Worm (Caenorhabditis elegans) whole organism, L3 larva: ENCODE results near the gene aakg-3.
A peak's percentile ranks its signal among the peaks of the same experiment; 100 is the strongest.

Source experiments
- ceh-9 ChIP-seq: sonication (generic microtip); optimal IDR thresholded peaks from 2 replicates; lab custom pipeline; 2018; ENCODE audit warnings: missing biosample characterization, missing genetic modification characterization
- elt-3 ChIP-seq, 3 experiments: fragments of 150-350 bp in 1 of 3; sonication (generic microtip) in 2 of 3; optimal IDR thresholded peaks; 2 replicates in 2 of 3; 4 replicates in 1 of 3; lab custom pipeline; 2014 to 2017; ENCODE audit warnings: missing biosample characterization in 3 of 3, missing genetic modification characterization in 3 of 3
- fkh-10 ChIP-seq: sonication (generic microtip); optimal IDR thresholded peaks from 2 replicates; lab custom pipeline; 2017; ENCODE audit warnings: missing biosample characterization, missing genetic modification reagents, missing genetic modification characterization
- fos-1 ChIP-seq: fragments of 150-350 bp; optimal IDR thresholded peaks from 2 replicates; lab custom pipeline; 2014; ENCODE audit warnings: missing biosample characterization, missing genetic modification characterization
- nhr-23 ChIP-seq: fragments of 150-350 bp; optimal IDR thresholded peaks from 2 replicates; lab custom pipeline; 2014; ENCODE audit warnings: missing biosample characterization, missing genetic modification reagents, missing genetic modification characterization
- nhr-25 ChIP-seq: sonication (generic microtip); optimal IDR thresholded peaks from 2 replicates; lab custom pipeline; 2017; ENCODE audit warnings: missing biosample characterization, missing genetic modification characterization
- nhr-28 ChIP-seq: fragments of 150-350 bp; optimal IDR thresholded peaks from 2 replicates; lab custom pipeline; 2014; ENCODE audit warnings: missing biosample characterization, missing genetic modification characterization
- pha-4 ChIP-seq: fragments of 150-350 bp; optimal IDR thresholded peaks from 2 replicates; lab custom pipeline; 2014; ENCODE audit warnings: missing biosample characterization, missing genetic modification reagents, missing genetic modification characterization
- tbx-2 ChIP-seq: sonication (generic microtip); optimal IDR thresholded peaks from 2 replicates; lab custom pipeline; 2016; ENCODE audit warnings: mild to moderate bottlenecking, missing genetic modification characterization, missing compliant biosample characterization
- unc-62 ChIP-seq: fragments of 150-350 bp; sonication (generic microtip); optimal IDR thresholded peaks from 4 replicates; lab custom pipeline; 2014; ENCODE audit warnings: missing biosample characterization, missing genetic modification reagents, missing genetic modification characterization
- zag-1 ChIP-seq: fragments of 150-350 bp; optimal IDR thresholded peaks from 2 replicates; lab custom pipeline; 2014; ENCODE audit warnings: missing biosample characterization, missing genetic modification characterization

DNA sequence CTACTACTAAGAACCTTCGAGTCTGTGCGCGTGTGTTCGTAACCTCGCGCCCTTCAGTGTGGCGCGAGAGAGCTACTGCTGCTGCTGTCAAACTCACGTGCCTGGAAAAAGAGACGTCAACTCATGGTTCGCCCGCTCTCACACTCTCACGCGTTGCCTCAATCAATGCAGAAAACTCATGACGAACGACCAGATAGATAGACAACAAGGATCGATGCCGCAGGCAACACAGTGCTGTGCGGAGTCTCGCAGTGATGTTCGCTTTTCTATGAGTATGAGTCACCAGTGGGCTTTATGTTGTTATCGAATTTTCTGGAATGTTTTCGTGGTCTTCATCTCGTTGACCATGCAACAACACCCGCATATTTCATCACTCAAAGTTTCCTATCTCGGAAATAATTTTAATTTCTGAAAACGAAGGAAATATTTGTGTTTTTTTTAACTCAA lies 4.7 kb upstream of the aakg-3 start:
- TF ChIP-seq nhr-28 = no peak
- TF ChIP-seq nhr-23 (tag; lab: Kevin White, UChicago) = no peak
- peak; percentile 71 for TF ChIP-seq fkh-10 (GFP tag; lab: Kevin White, UChicago)
- TF ChIP-seq elt-3 (tag; optimal IDR thresholded peaks at IDR 0.05; lab: Kevin White, UChicago) = no peak
- no peak for TF ChIP-seq nhr-25 (tag; lab: Kevin White, UChicago)
- peak; percentile 58 for TF ChIP-seq fos-1 (tag; lab: Kevin White, UChicago)
- no peak for TF ChIP-seq ceh-9
- no peak for TF ChIP-seq zag-1 (tag; lab: Kevin White, UChicago)
- TF ChIP-seq unc-62 = peak; percentile 80
- TF ChIP-seq tbx-2 (tag; lab: Kevin White, UChicago) = no peak
- peak; percentile 53 for TF ChIP-seq pha-4
